Fruit fly (Drosophila melanogaster): Measurements from ENCODE around the gene CG44261.

DNA sequence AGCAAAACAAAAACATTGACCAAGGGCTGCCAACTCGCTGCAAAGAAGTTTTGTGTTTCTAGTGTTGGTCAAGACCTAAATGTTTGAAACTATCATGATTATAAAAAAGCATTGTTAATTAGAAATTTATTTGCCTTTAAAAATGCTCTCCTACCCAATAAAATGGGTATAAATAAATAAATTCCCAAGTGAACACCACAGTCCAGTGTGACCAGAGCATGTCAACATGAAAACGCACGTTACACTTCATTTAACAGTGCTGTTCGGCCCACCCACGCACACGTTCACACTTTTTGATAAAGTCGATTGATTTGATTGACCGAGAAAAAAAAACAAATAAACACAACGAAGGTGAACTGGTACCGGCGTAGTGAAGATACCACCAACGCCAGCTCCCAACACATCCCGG is 3.9 kb downstream of the CG44261 start, which contains the start of the genes CG9356, BBIP1 and CG8135:
- TF ChIP-seq Pif1A (GFP tag; optimal IDR thresholded peaks at IDR 0.05): no peak
- TF ChIP-seq CG10348 (GFP tag; IDR thresholded peaks at IDR 0.05): no peak
- 0 out of 3 replicates have a peak, but pooled peaks have one; percentile 52 for TF ChIP-seq fd96Ca (GFP tag; IDR thresholded peaks at IDR 0.05)
- no peak for TF ChIP-seq CG13204 (GFP tag; optimal IDR thresholded peaks at IDR 0.05)
- no peak for TF ChIP-seq CG32121 (GFP tag; IDR thresholded peaks at IDR 0.05)
- no peak for TF ChIP-seq EcR (GFP tag; optimal IDR thresholded peaks at IDR 0.05)
- no peak for TF ChIP-seq rn (GFP tag; IDR thresholded peaks at IDR 0.05)
- peak; percentile 40 for TF ChIP-seq CG17806 (tag; optimal IDR thresholded peaks at IDR 0.05)
- TF ChIP-seq CG34367 (tag; optimal IDR thresholded peaks at IDR 0.05): no peak
- peak; percentile 57 for TF ChIP-seq Ets98B (GFP tag; IDR thresholded peaks at IDR 0.05)
- TF ChIP-seq CG15710 (tag; optimal IDR thresholded peaks at IDR 0.05): peak; percentile 51
- TF ChIP-seq CG8159 (tag; optimal IDR thresholded peaks at IDR 0.05): no peak
- peak; percentile 55; the same call in 2 of the 3 replicates for TF ChIP-seq CG4496 (GFP tag; IDR thresholded peaks at IDR 0.05)
- no peak for TF ChIP-seq CG12605 (GFP tag; IDR thresholded peaks at IDR 0.05)

Measured in whole organism, pupa.